Fruit fly (Drosophila melanogaster): ENCODE results near the gene spoon.

The spoon gene

DNA sequence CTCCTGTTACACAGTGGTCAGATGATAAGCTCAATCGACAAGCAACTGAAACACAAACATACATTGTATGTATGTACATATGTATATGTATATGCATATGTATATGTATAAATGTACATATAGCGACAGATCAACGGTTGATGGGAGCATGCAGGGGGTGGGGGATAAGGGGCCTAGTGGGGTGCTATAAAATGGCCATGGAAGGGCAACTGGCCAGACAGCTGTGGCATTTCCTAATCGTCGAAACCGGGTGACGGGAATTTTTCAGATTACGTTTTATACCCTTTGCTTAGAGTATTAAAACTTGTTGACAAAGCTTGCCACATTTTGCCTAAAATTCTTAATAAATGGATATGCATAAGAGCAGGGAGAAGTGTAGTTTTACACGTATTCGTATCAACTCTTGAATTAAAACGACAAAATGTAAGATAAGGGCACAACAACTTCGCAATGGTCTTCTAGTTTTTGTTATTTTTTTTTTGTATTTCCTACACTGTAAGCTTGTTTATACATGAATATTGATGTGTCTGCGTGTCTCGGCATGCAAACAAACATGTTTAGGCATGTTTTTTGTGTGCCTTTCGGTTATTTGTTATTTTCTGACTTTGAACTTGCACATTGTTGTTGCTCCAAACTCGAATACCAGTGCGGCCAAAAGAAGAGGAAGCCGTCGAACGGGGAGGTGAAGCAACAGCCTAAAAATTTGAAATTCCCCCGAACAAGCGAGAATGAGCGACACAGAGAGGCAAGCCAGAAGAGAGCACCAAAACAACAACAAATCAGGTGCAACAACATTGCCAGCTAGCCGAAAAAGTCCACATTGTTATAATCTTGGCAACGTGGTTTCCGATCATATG, 1.4 kb downstream of the spoon start (continued):
- TF ChIP-seq CG7745 (tag; optimal IDR thresholded peaks at IDR 0.05) (no peak), HLHmδ (GFP tag; optimal IDR thresholded peaks at IDR 0.05) (no peak), lab (GFP tag; optimal IDR thresholded peaks at IDR 0.05) (peak; percentile 83), ash1 (GFP tag; optimal IDR thresholded peaks at IDR 0.05) (no peak), CG5180 (GFP tag; optimal IDR thresholded peaks at IDR 0.05) (peak; percentile 61), CG34224 (GFP tag; IDR thresholded peaks at IDR 0.05; ENCODE audit: partially characterized antibody) (0 out of 3 replicates have a peak, but pooled peaks have one; percentile 13), Mes4 (GFP tag; optimal IDR thresholded peaks at IDR 0.05) (no peak), peb (GFP tag; IDR thresholded peaks at IDR 0.05) (peak; percentile 38; the same call in 1 of the 2 replicates), CG6254 (GFP tag; optimal IDR thresholded peaks at IDR 0.05) (peak; percentile 6), Mad (GFP tag; optimal IDR thresholded peaks at IDR 0.05) (peak; percentile 25), fd96Cb (tag; optimal IDR thresholded peaks at IDR 0.05) (peak; percentile 77), HmgZ (tag; optimal IDR thresholded peaks at IDR 0.05) (peak; percentile 47), CG4617 (GFP tag; optimal IDR thresholded peaks at IDR 0.05; ENCODE audit: borderline replicate concordance) (no peak), CG2889 (GFP tag; IDR thresholded peaks at IDR 0.05) (no peak; the same call in 2 of the 3 replicates), Xbp1 (GFP tag; optimal IDR thresholded peaks at IDR 0.05) (peak; percentile 72), abd-A (tag; optimal IDR thresholded peaks at IDR 0.05) (peak; percentile 79), CG15011 (GFP tag; optimal IDR thresholded peaks at IDR 0.05) (peak; percentile 75), emc (GFP tag; optimal IDR thresholded peaks at IDR 0.05) (peak; percentile 53), NFAT (GFP tag; IDR thresholded peaks at IDR 0.05) (peak; percentile 79), Nf-YB (GFP tag; optimal IDR thresholded peaks at IDR 0.05) (peak; percentile 14), CG13624 (GFP tag; optimal IDR thresholded peaks at IDR 0.05) (peak; percentile 54), gsb (GFP tag; IDR thresholded peaks at IDR 0.05) (peak; percentile 55), chn (GFP tag; optimal IDR thresholded peaks at IDR 0.05) (peak; percentile 62), CG11398 (GFP tag; optimal IDR thresholded peaks at IDR 0.05) (no peak), unpg (GFP tag; optimal IDR thresholded peaks at IDR 0.05) (peak; percentile 80), CG4360 (GFP tag; IDR thresholded peaks at IDR 0.05) (0 out of 2 replicates have a peak, but pooled peaks have one; percentile 5), gsb-n (tag; optimal IDR thresholded peaks at IDR 0.05) (peak; percentile 65), CG13287 (GFP tag; IDR thresholded peaks at IDR 0.05; ENCODE audit: partially characterized antibody) (peak; percentile 34; the same call in 1 of the 2 replicates), croc (GFP tag; conservative IDR thresholded peaks at IDR 0.05) (peak; percentile 51; the same call in 2 of the 3 replicates), Gug (GFP tag; IDR thresholded peaks at IDR 0.05) (peak; percentile 66; the same call in 2 of the 4 replicates), CG11504 (tag; optimal IDR thresholded peaks at IDR 0.05) (peak; percentile 87), CG12942 (GFP tag; optimal IDR thresholded peaks at IDR 0.05) (peak; percentile 52), gro (GFP tag; optimal IDR thresholded peaks at IDR 0.05) (peak; percentile 29), ro (GFP tag; IDR thresholded peaks at IDR 0.05) (peak; percentile 68), tap (tag; optimal IDR thresholded peaks at IDR 0.05) (no peak), CG3995 (GFP tag; optimal IDR thresholded peaks at IDR 0.05) (no peak), CG17359 (tag; optimal IDR thresholded peaks at IDR 0.05) (peak; percentile 84), GATAe (GFP tag; conservative IDR thresholded peaks at IDR 0.05) (no peak; the same call in 1 of the 2 replicates), eyg (GFP tag; optimal IDR thresholded peaks at IDR 0.05) (peak; percentile 43), HLH3B (GFP tag; IDR thresholded peaks at IDR 0.05) (peak; percentile 73; the same call in 1 of the 2 replicates), CG10274 (GFP tag; optimal IDR thresholded peaks at IDR 0.05) (peak; percentile 34), CG1233 (GFP tag; optimal IDR thresholded peaks at IDR 0.05) (peak; percentile 38), Dbx (GFP tag; IDR thresholded peaks at IDR 0.05) (peak; percentile 61; the same call in 2 of the 3 replicates), CG11093 (GFP tag; IDR thresholded peaks at IDR 0.05) (peak; percentile 66; the same call in 2 of the 3 replicates), sens (GFP tag) (peak; percentile 94), danr (GFP tag; IDR thresholded peaks at IDR 0.05) (peak; percentile 64), crp (GFP tag; optimal IDR thresholded peaks at IDR 0.05) (peak in 1 of 2 experiments; percentile 15), zen (tag; optimal IDR thresholded peaks at IDR 0.05) (peak; percentile 30)
